Worm (Caenorhabditis elegans) whole organism, L1 larva: ENCODE data around the gene cyp-13A1.

Source experiments
- C04F5.9 ChIP-seq: sonication (generic microtip); optimal IDR thresholded peaks from 2 replicates; lab custom pipeline; 2016; ENCODE audit warnings: missing genetic modification characterization, missing compliant biosample characterization
- C16A3.4 ChIP-seq: fragments of 150-350 bp; optimal IDR thresholded peaks from 2 replicates; lab custom pipeline; 2014; ENCODE audit warnings: missing biosample characterization, missing genetic modification characterization
- C34B4.2 ChIP-seq: sonication (generic microtip); optimal IDR thresholded peaks from 2 replicates; lab custom pipeline; 2017; ENCODE audit warnings: mild to moderate bottlenecking, missing genetic modification characterization, missing compliant biosample characterization
- Y116A8C.19 ChIP-seq: sonication (generic microtip); optimal IDR thresholded peaks from 2 replicates; lab custom pipeline; 2016; ENCODE audit warnings: missing compliant biosample characterization, missing genetic modification characterization, borderline replicate concordance
- aly-2 ChIP-seq: fragments of 150-350 bp; optimal IDR thresholded peaks from 2 replicates; lab custom pipeline; 2014; ENCODE audit warnings: missing biosample characterization, missing genetic modification characterization
- ceh-63 ChIP-seq: fragments of 200-800 bp; sonication (Bioruptor generic); optimal IDR thresholded peaks from 2 replicates; lab custom pipeline; 2018; ENCODE audit warnings: mild to moderate bottlenecking, missing genetic modification characterization, missing compliant biosample characterization
- ceh-8 ChIP-seq: fragments of 200-800 bp; sonication (Bioruptor generic); optimal IDR thresholded peaks from 2 replicates; lab custom pipeline; 2018; ENCODE audit warnings: mild to moderate bottlenecking, missing genetic modification characterization, moderate library complexity, missing compliant biosample characterization
- ces-1 ChIP-seq: fragments of 150-350 bp; optimal IDR thresholded peaks from 2 replicates; lab custom pipeline; 2014; ENCODE audit warnings: missing biosample characterization, missing genetic modification reagents, missing genetic modification characterization
- dsc-1 ChIP-seq: sonication (generic microtip); optimal IDR thresholded peaks from 2 replicates; lab custom pipeline; 2016; ENCODE audit warnings: mild to moderate bottlenecking, missing genetic modification characterization, missing compliant biosample characterization
- efl-1 ChIP-seq, 4 experiments: fragments of 150-350 bp; optimal IDR thresholded peaks in 3 of 4; peaks in 1 of 4; 1 replicate in 1 of 4; 2 replicates in 3 of 4; lab custom pipeline; 2014; ENCODE audit warnings: missing biosample characterization in 2 of 4, missing genetic modification characterization in 2 of 4, missing genetic modification reagents in 2 of 4
- elt-2 ChIP-seq: sonication (generic microtip); optimal IDR thresholded peaks from 2 replicates; lab custom pipeline; 2016; ENCODE audit warnings: missing genetic modification characterization, mild to moderate bottlenecking, inconsistent platforms, missing compliant biosample characterization, missing genetic modification reagents
- ets-5 ChIP-seq: fragments of 200-800 bp; sonication (Bioruptor generic); IDR thresholded peaks from 2 replicates; pipeline ENCODE4 v1.3.6; 2022; ENCODE audit warnings: missing genetic modification characterization, missing compliant biosample characterization
- fkh-4 ChIP-seq: sonication (generic microtip); optimal IDR thresholded peaks from 2 replicates; lab custom pipeline; 2016; ENCODE audit warnings: missing compliant biosample characterization, missing genetic modification characterization, borderline replicate concordance
- fkh-8 ChIP-seq: sonication (generic microtip); optimal IDR thresholded peaks from 2 replicates; lab custom pipeline; 2016; ENCODE audit warnings: mild to moderate bottlenecking, missing genetic modification characterization, missing compliant biosample characterization
- fos-1 ChIP-seq: fragments of 150-350 bp; optimal IDR thresholded peaks from 2 replicates; lab custom pipeline; 2014; ENCODE audit warnings: missing biosample characterization, missing genetic modification characterization
- isw-1 ChIP-seq: fragments of 200-800 bp; sonication (Bioruptor generic); IDR thresholded peaks from 2 replicates; pipeline ENCODE4 v1.3.6; 2022; ENCODE audit warnings: missing genetic modification characterization, missing compliant biosample characterization
- jun-1 ChIP-seq: fragments of 150-350 bp; optimal IDR thresholded peaks from 2 replicates; lab custom pipeline; 2014; ENCODE audit warnings: missing biosample characterization, missing genetic modification reagents, missing genetic modification characterization
- lin-14 ChIP-seq: fragments of 200-800 bp; sonication (Bioruptor generic); optimal IDR thresholded peaks from 2 replicates; lab custom pipeline; 2018; ENCODE audit warnings: mild to moderate bottlenecking, missing genetic modification characterization, moderate library complexity, missing compliant biosample characterization
- lin-39 ChIP-seq: fragments of 150-350 bp; optimal IDR thresholded peaks from 2 replicates; lab custom pipeline; 2014; ENCODE audit warnings: missing biosample characterization, missing genetic modification reagents, missing genetic modification characterization
- mef-2 ChIP-seq: fragments of 150-350 bp; optimal IDR thresholded peaks from 2 replicates; lab custom pipeline; 2014; ENCODE audit warnings: missing biosample characterization, missing genetic modification characterization
- nhr-19 ChIP-seq: fragments of 200-800 bp; sonication (Bioruptor generic); conservative IDR thresholded peaks from 2 replicates; pipeline ENCODE4 v1.3.6; 2022; ENCODE audit warnings: missing genetic modification characterization, missing compliant biosample characterization
- nhr-20 ChIP-seq: sonication (generic microtip); optimal IDR thresholded peaks from 2 replicates; lab custom pipeline; 2016; ENCODE audit warnings: mild to moderate bottlenecking, missing genetic modification characterization, missing compliant biosample characterization
- nhr-237 ChIP-seq: fragments of 150-350 bp; optimal IDR thresholded peaks from 2 replicates; lab custom pipeline; 2014; ENCODE audit warnings: missing biosample characterization, missing genetic modification characterization
- nhr-47 ChIP-seq: sonication (generic microtip); optimal IDR thresholded peaks from 2 replicates; lab custom pipeline; 2016; ENCODE audit warnings: mild to moderate bottlenecking, missing genetic modification characterization, moderate library complexity, missing compliant biosample characterization
- nhr-71 ChIP-seq: sonication (generic microtip); optimal IDR thresholded peaks from 2 replicates; lab custom pipeline; 2016; ENCODE audit warnings: mild to moderate bottlenecking, missing genetic modification characterization, moderate library complexity, missing compliant biosample characterization
- nhr-76 ChIP-seq: sonication (generic microtip); optimal IDR thresholded peaks from 2 replicates; lab custom pipeline; 2017; ENCODE audit warnings: missing biosample characterization, missing genetic modification characterization
- nhr-77 ChIP-seq: fragments of 150-350 bp; optimal IDR thresholded peaks from 2 replicates; lab custom pipeline; 2014; ENCODE audit warnings: missing biosample characterization, missing genetic modification characterization
- nhr-90 ChIP-seq: sonication (generic microtip); optimal IDR thresholded peaks from 2 replicates; lab custom pipeline; 2016; ENCODE audit warnings: mild to moderate bottlenecking, missing genetic modification characterization, missing compliant biosample characterization; ENCODE audit not compliant: poor library complexity
- pag-3 ChIP-seq: sonication (generic microtip); optimal IDR thresholded peaks from 2 replicates; lab custom pipeline; 2017; ENCODE audit warnings: missing genetic modification characterization, mild to moderate bottlenecking, missing compliant biosample characterization, antibody characterized with exemption, borderline replicate concordance; ENCODE audit not compliant: insufficient read depth
- pax-3 ChIP-seq: fragments of 200-800 bp; sonication (Bioruptor generic); optimal IDR thresholded peaks from 2 replicates; lab custom pipeline; 2018; ENCODE audit warnings: mild to moderate bottlenecking, missing genetic modification characterization, moderate library complexity, missing compliant biosample characterization
- pqm-1 ChIP-seq: sonication (generic microtip); optimal IDR thresholded peaks from 3 replicates; lab custom pipeline; 2017; ENCODE audit warnings: missing biosample characterization, missing genetic modification characterization
- rnt-1 ChIP-seq: sonication (generic microtip); optimal IDR thresholded peaks from 2 replicates; lab custom pipeline; 2016; ENCODE audit warnings: mild to moderate bottlenecking, missing genetic modification characterization, moderate library complexity, missing compliant biosample characterization
- skn-1 ChIP-seq: fragments of 150-350 bp; optimal IDR thresholded peaks from 2 replicates; lab custom pipeline; 2014; ENCODE audit warnings: missing biosample characterization, missing genetic modification characterization
- snpc-4 ChIP-seq: fragments of 150-350 bp; optimal IDR thresholded peaks from 2 replicates; lab custom pipeline; 2014; ENCODE audit warnings: missing biosample characterization, missing genetic modification characterization
- sox-4 ChIP-seq: sonication (generic microtip); optimal IDR thresholded peaks from 2 replicates; lab custom pipeline; 2016; ENCODE audit warnings: missing genetic modification characterization, missing compliant biosample characterization
- sptf-1 ChIP-seq: fragments of 150-350 bp; optimal IDR thresholded peaks from 2 replicates; lab custom pipeline; 2014; ENCODE audit warnings: missing biosample characterization, missing genetic modification characterization
- tbx-2 ChIP-seq: sonication (generic microtip); optimal IDR thresholded peaks from 2 replicates; lab custom pipeline; 2016; ENCODE audit warnings: missing genetic modification characterization, missing compliant biosample characterization
- unc-130 ChIP-seq: fragments of 150-350 bp; optimal IDR thresholded peaks from 2 replicates; lab custom pipeline; 2017; ENCODE audit warnings: missing biosample characterization, missing genetic modification characterization, inconsistent platforms
- unc-86 ChIP-seq: sonication (generic microtip); optimal IDR thresholded peaks from 2 replicates; lab custom pipeline; 2016; ENCODE audit warnings: missing genetic modification characterization, missing compliant biosample characterization
- unc-98 ChIP-seq: fragments of 200-800 bp; sonication (Bioruptor generic); IDR thresholded peaks from 2 replicates; pipeline ENCODE4 v1.3.6; 2022; ENCODE audit warnings: missing genetic modification characterization, missing compliant biosample characterization
- xbp-1 ChIP-seq: sonication (generic microtip); optimal IDR thresholded peaks from 2 replicates; lab custom pipeline; 2016; ENCODE audit warnings: missing genetic modification characterization, missing compliant biosample characterization
- ztf-11 ChIP-seq, 2 experiments: sonication (generic microtip); optimal IDR thresholded peaks; 2 replicates each; lab custom pipeline; 2016 to 2017; ENCODE audit warnings: missing genetic modification characterization in 2 of 2, missing biosample characterization in 1 of 2, missing compliant biosample characterization in 1 of 2
- ztf-4 ChIP-seq: fragments of 150-350 bp; optimal IDR thresholded peaks from 2 replicates; lab custom pipeline; 2014; ENCODE audit warnings: missing biosample characterization, missing genetic modification characterization

Gene cyp-13A1

DNA sequence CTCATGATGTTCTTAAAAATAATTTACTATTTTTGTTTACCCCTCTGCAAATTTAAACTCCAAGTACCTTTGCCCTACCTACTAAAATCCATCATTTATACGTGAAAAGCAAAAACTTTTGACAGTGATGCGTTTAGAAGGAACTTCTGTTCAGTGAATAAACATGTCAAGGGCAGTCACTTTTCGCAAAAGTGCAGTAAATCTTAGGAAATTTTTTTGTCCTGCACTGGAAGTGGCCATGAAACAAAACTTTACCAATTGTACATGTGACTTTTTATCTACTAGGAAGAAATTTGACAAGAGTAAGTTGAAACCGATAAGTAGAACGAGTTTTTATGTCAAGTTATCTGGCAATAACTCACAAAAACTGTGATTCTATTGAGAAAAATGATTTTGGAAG lies 4.4 kb upstream of the cyp-13A1 start:
- TF ChIP-seq pqm-1 (no peak), snpc-4 (tag; lab: Kevin White, UChicago) (no peak), lin-39 (tag; lab: Kevin White, UChicago) (no peak), efl-1 (optimal IDR thresholded peaks at IDR 0.05; lab: Kevin White, UChicago) (no peak), efl-1 (GFP tag; optimal IDR thresholded peaks at IDR 0.05 in 1 of 2; lab: Kevin White, UChicago) (peak in 1 of 2 experiments; percentile 84), ces-1 (GFP tag; lab: Kevin White, UChicago) (no peak)

DNA sequence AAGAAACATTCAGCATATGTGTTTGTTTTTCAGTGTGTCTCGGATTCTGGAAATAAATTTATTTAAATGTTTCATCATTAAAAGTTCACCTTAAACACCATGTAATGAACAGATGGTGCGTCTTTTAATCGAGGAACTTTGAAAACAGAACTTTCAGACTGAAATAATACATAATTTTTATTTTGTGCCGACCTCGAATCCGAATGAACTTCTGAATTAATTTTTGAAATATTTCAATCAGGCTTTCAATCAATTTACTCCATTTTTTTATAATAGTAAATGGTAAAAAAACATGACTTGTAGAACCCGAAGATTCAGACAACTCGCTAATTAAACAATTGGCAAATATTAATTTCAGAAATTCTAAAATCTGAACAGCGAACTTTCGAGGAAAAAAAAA lies 540 bp upstream of the cyp-13A1 start, which contains the start of gene T10B9.14:
TSS of gene T10B9.14 (minus strand) at position 101 of the 400 bp plus-strand sequence.
- TF ChIP-seq Y116A8C.19 (tag; lab: Kevin White, UChicago) (no peak), fkh-4 (tag; lab: Kevin White, UChicago) (no peak), rnt-1 (tag; lab: Kevin White, UChicago) (no peak), dsc-1 (tag; lab: Kevin White, UChicago) (no peak), C16A3.4 (no peak)

DNA sequence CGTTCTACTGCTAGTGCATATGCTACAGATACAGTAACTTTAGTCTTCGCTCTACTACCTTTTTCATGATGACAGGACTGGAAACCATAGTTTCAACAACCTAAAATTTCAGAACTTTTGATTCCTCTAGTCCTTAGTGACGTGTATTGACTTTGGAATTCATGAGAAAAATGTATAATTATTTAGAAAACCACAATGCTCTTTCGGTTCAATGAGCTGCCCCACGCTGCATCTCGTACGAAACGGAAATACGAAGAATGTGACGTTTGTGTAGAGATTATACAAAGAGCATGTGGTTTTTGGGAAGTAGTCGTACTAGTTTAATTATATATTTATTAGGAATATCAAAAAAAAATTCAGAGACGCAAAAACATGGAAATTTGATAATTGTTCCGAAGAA lies 3.3 kb downstream of the cyp-13A1 start:
- no peak for TF ChIP-seq C34B4.2 (tag; lab: Kevin White, UChicago)
- no peak for TF ChIP-seq snpc-4 (tag; lab: Kevin White, UChicago)
- peak; percentile 29 for TF ChIP-seq lin-14 (GFP tag; lab: Kevin White, UChicago)
- no peak for TF ChIP-seq nhr-19 (GFP tag; lab: Robert Waterston, UW)
- no peak for TF ChIP-seq pag-3 (tag; lab: Kevin White, UChicago)
- peak; percentile 2 for TF ChIP-seq xbp-1
- TF ChIP-seq nhr-71 (tag; lab: Kevin White, UChicago) = peak; percentile 52
- TF ChIP-seq sox-4 = peak; percentile 52
- TF ChIP-seq nhr-47 (tag; lab: Kevin White, UChicago) = peak; percentile 32
- no peak for TF ChIP-seq ceh-63
- TF ChIP-seq fkh-8 (tag; lab: Kevin White, UChicago) = peak; percentile 62

DNA sequence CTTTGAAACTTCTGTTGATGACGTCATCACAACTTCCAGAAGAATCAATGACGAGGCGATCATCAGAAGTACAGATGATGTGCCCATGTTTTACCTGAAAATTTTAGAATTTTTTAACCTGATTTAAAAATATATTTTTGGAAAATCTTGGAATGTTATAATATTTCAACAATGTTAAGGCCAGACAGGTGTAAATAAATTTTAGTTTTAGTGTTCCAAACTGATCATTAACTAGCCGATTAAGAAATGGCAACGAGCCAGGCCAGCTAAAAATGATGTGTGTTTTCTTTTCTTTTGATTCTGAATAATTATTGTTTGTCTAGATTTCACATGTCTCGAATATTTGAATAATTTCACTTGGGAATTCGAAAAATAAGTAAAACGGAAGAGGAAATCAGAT lies 6.0 kb downstream of the cyp-13A1 start, which contains the start of gene T10B9.9:
TSS of gene T10B9.9 (minus strand) at position 101 of the 400 bp plus-strand sequence.
- TF ChIP-seq ztf-4 (tag; lab: Kevin White, UChicago) (no peak), C04F5.9 (tag; lab: Kevin White, UChicago) (no peak), mef-2 (no peak), nhr-76 (tag; lab: Kevin White, UChicago) (no peak), sptf-1 (no peak), nhr-237 (tag; lab: Kevin White, UChicago) (no peak), nhr-71 (tag; lab: Kevin White, UChicago) (no peak), lin-39 (tag; lab: Kevin White, UChicago) (no peak), isw-1 (no peak), rnt-1 (tag; lab: Kevin White, UChicago) (no peak), jun-1 (no peak)

DNA sequence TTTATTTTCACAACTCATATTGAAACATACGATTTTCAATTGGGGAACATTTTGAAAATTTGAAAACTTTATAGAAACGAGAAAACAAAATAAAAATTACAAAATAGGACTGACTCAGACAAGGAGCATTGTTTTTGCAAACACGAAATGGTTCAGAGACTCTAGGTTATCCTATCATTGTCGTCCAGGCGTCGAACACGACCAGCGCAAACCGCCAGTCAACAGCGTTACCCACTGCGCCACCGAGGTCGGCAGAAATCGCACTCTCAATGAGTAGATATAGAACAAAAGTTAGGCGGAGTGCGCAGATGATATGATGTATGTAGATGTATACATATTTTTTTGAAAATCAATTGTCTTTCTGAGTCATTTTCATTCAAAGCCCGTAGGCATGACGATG lies 7.1 kb downstream of the cyp-13A1 start:
- TF ChIP-seq isw-1 (0 out of 2 replicates have a peak, but pooled peaks have one; percentile 1), fkh-4 (tag; lab: Kevin White, UChicago) (no peak), aly-2 (tag; lab: Kevin White, UChicago) (peak; percentile 42), skn-1 (tag; lab: Kevin White, UChicago) (peak; percentile 57), unc-86 (tag; lab: Kevin White, UChicago) (peak; percentile 41), snpc-4 (tag; lab: Kevin White, UChicago) (peak; percentile 37), ces-1 (GFP tag; lab: Kevin White, UChicago) (no peak), sox-4 (peak; percentile 52), nhr-20 (peak; percentile 83), unc-130 (tag; lab: Kevin White, UChicago) (peak; percentile 50), nhr-90 (tag; lab: Kevin White, UChicago) (peak; percentile 76), pax-3 (tag; lab: Kevin White, UChicago) (peak; percentile 56), rnt-1 (tag; lab: Kevin White, UChicago) (peak; percentile 78), fos-1 (no peak), C16A3.4 (no peak), nhr-77 (tag; lab: Kevin White, UChicago) (peak; percentile 52), ztf-11 (tag; optimal IDR thresholded peaks at IDR 0.05; lab: Kevin White, UChicago) (peak in 1 of 2 experiments; percentile 71), nhr-47 (tag; lab: Kevin White, UChicago) (peak; percentile 77), nhr-237 (tag; lab: Kevin White, UChicago) (no peak), tbx-2 (tag; lab: Kevin White, UChicago) (peak; percentile 66), unc-98 (no peak), ets-5 (GFP tag; lab: Robert Waterston, UW) (no peak), elt-2 (tag; lab: Kevin White, UChicago) (peak; percentile 41), ceh-8 (peak; percentile 48), nhr-76 (tag; lab: Kevin White, UChicago) (no peak), lin-14 (GFP tag; lab: Kevin White, UChicago) (peak; percentile 54)
